Worm (Caenorhabditis elegans) whole organism, young adult: Measurements from ENCODE around the gene kbp-3.

Experiments used
- rec-8 ChIP-seq, 2 experiments: sonication (generic microtip); optimal IDR thresholded peaks; 2 replicates each; lab custom pipeline; 2016; ENCODE audit warnings: mild to moderate bottlenecking in 2 of 2, missing genetic modification characterization in 2 of 2, missing genetic modification reagents in 2 of 2, missing genotype in 2 of 2, missing biosample characterization in 1 of 2, missing compliant biosample characterization in 1 of 2, moderate library complexity in 1 of 2
- unc-130 ChIP-seq: sonication (generic microtip); optimal IDR thresholded peaks from 2 replicates; lab custom pipeline; 2016; ENCODE audit warnings: missing genetic modification reagents, missing genetic modification characterization, missing compliant biosample characterization

- TF ChIP-seq unc-130 (GFP tag; lab: Kevin White, UChicago) (no peak), rec-8 (tag; optimal IDR thresholded peaks at IDR 0.05; lab: Kevin White, UChicago) (no peak)
Observed at ce11 chrII:14408312-14408711, 18.4 kb upstream of the kbp-3 start, which contains the start of gene F26H11.4.
